Worm (Caenorhabditis elegans): Measurements from ENCODE around the gene F49F1.17.
A peak's percentile ranks its signal among the peaks of the same experiment; 100 is the strongest.

Gene F49F1.17

DNA sequence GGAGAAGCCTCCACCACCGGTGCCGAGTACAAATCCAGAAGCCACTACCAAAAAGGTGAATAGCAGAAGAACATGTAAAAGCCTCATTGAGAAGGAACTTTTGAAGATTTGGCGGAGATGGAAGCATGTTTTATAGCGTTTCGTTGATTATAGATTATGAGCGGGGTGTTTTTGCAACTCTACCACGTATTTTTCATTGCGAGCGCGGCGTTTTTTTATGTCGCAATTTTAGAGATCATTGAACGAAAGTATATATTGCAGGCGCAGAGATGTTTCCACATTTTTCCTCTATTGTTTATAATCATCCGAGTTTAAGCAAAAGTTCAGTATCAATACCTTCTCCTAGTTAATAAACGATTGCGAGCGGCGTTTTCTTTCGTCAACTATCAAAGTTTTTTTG is at the start of gene F49F1.17:
TSS of gene F49F1.17 (minus strand) at position 101 of the 400 bp plus-strand sequence.
- no peak for TF ChIP-seq unc-39 (tag; optimal IDR thresholded peaks at IDR 0.05)
- TF ChIP-seq jun-1 (tag; optimal IDR thresholded peaks at IDR 0.05) = no peak
- TF ChIP-seq nhr-23 (tag; optimal IDR thresholded peaks at IDR 0.05) = no peak
- no peak for TF ChIP-seq ztf-4 (tag; optimal IDR thresholded peaks at IDR 0.05)
- no peak for TF ChIP-seq nhr-43 (tag; optimal IDR thresholded peaks at IDR 0.05; ENCODE audit: poor library complexity, severe bottlenecking)
- TF ChIP-seq ZK546.5 (tag; optimal IDR thresholded peaks at IDR 0.05) = no peak

DNA sequence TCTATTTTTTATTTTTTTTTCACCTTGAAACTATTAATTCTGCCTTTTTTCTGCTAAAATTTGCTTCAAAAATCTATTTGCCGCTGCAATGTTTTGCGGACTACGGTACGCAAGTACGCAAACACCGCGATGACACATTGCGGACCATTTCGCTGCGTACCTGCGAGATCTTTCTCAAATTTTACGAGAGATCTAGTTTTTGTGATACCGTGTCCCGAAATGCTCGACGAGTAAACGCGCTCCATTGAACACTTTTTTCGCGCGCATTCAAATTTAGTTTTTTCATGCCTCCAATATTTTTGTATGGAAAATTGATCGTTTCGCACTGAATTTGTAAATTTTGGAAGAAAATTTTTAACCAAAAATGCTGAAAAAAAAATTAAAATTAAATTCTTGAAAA is 49.1 kb upstream of the F49F1.17 start:
- TF ChIP-seq nhr-43 (tag; optimal IDR thresholded peaks at IDR 0.05; ENCODE audit: poor library complexity, severe bottlenecking) (peak; percentile 11), lin-15B (tag; optimal IDR thresholded peaks at IDR 0.05) (peak; percentile 61)

DNA sequence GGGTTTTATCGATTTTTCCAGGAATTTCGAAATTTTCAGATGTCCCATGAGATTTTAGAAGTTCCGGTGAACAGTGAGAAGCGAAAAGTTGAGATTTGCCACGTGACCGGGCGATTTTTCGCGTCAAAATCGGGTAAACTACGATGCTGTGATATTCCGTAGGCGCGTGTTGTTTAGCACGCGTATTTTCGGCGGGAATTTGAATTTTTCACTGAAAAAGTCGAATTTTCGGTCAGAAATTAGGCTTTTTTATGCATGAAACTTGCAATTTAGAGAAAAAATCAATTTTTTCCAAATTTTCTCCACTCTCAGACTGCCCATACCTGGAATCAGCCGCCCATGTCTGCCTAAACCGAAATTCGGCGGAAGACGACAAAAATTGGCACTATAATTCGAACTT is 42.8 kb upstream of the F49F1.17 start, which contains the start of gene tsen-34:
TSS of gene tsen-34 (plus strand) at position 34 of the 400 bp plus-strand sequence.
- TF ChIP-seq lin-15B (tag; optimal IDR thresholded peaks at IDR 0.05) (no peak), egl-27 (tag; optimal IDR thresholded peaks at IDR 0.05) (no peak), eor-1 (tag; optimal IDR thresholded peaks at IDR 0.05) (no peak), skn-1 (tag; optimal IDR thresholded peaks at IDR 0.05) (no peak), nhr-67 (tag; optimal IDR thresholded peaks at IDR 0.05) (no peak), nhr-76 (tag; optimal IDR thresholded peaks at IDR 0.05) (no peak), elt-3 (tag; optimal IDR thresholded peaks at IDR 0.05) (no peak), nhr-12 (tag; optimal IDR thresholded peaks at IDR 0.05) (no peak), snpc-4 (tag; optimal IDR thresholded peaks at IDR 0.05) (no peak), lsy-12 (tag; optimal IDR thresholded peaks at IDR 0.05) (no peak), mdl-1 (tag; optimal IDR thresholded peaks at IDR 0.05) (no peak), ceh-16 (tag; optimal IDR thresholded peaks at IDR 0.05) (no peak)

DNA sequence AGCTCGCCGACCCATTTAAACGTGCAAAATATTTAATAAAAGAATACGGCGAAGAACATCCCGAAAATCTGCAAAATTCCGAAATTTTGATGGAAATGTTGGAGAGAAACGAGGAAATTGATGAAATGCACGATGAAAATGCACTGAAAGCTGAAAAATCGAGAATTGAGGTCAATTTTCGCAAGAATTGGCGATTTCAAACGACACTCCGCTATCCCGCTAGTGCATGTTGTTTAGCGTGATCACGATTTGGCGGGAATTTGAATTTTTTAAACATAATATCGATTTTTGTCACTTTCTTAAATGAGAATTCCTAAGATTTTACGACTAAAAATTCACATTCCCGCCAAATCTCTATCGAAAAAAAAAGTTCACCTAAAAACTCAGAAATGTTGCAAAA is 41.9 kb upstream of the F49F1.17 start:
- TF ChIP-seq elt-2 (tag; optimal IDR thresholded peaks at IDR 0.05) (no peak), lin-15B (tag; optimal IDR thresholded peaks at IDR 0.05) (peak; percentile 19)

DNA sequence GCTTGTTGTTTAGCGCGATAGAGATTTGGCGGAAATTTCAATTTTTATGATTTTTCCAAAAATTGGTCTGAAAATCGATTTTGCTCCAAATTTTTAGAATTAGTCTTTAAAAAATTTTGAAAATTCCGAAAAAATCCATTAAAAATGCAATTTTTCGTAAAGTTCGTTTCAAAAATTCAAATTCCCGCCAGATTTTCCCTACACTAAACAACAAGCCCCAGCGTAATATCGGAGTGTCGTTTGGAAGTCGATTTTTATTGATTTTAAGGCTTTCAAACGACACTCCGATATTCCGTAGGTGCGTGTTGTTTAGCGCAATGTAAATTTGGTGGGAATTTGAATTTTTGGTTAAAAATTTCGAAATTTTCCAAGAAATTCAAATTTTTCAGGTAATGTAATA is 41.0 kb upstream of the F49F1.17 start:
- TF ChIP-seq skn-1 (tag; optimal IDR thresholded peaks at IDR 0.05) = no peak

DNA sequence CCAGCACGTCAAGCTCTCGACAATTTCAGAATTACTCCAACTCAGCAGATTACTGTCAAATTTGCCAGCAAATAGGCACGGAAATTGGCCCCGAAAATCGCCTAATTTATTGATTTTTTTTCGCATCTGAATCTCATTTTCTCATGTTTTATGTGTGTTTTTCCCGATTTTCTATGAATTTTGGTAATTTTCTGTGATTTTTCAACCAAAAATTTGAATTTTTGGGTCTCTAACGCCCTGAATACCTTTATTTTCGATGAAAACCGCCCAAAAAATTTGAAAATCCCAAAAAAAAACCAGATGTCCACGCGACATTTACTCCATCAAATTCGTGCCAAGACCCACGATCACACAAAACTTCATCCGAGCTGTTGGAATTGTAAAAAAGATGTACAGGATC is 40.4 kb upstream of the F49F1.17 start, which contains the start of gene dnj-15:
TSS of gene dnj-15 (plus strand) at position 301 of the 400 bp plus-strand sequence.
- no peak for TF ChIP-seq egl-5 (tag; optimal IDR thresholded peaks at IDR 0.05)
- no peak for TF ChIP-seq nhr-237 (tag; optimal IDR thresholded peaks at IDR 0.05)
- TF ChIP-seq ceh-28 (tag; optimal IDR thresholded peaks at IDR 0.05) = no peak
- TF ChIP-seq pha-4 (tag; optimal IDR thresholded peaks at IDR 0.05) = no peak
- no peak for TF ChIP-seq nhr-25 (tag; optimal IDR thresholded peaks at IDR 0.05)
- TF ChIP-seq ceh-9 (tag; optimal IDR thresholded peaks at IDR 0.05) = no peak
- no peak for TF ChIP-seq hmg-11 (tag; optimal IDR thresholded peaks at IDR 0.05)
- no peak for TF ChIP-seq elt-2 (tag; optimal IDR thresholded peaks at IDR 0.05)
- TF ChIP-seq ceh-16 (tag; optimal IDR thresholded peaks at IDR 0.05) = no peak
- TF ChIP-seq ztf-11 (tag; optimal IDR thresholded peaks at IDR 0.05) = no peak
- no peak for TF ChIP-seq fos-1 (tag; optimal IDR thresholded peaks at IDR 0.05)
- TF ChIP-seq elt-3 (tag; optimal IDR thresholded peaks at IDR 0.05) = no peak
- no peak for TF ChIP-seq mml-1 (tag; optimal IDR thresholded peaks at IDR 0.05)
- TF ChIP-seq nhr-23 (tag; optimal IDR thresholded peaks at IDR 0.05) = no peak
- no peak for TF ChIP-seq lsy-12 (tag; optimal IDR thresholded peaks at IDR 0.05)
- TF ChIP-seq nhr-43 (tag; optimal IDR thresholded peaks at IDR 0.05; ENCODE audit: poor library complexity, severe bottlenecking) = no peak
- no peak for TF ChIP-seq nhr-12 (tag; optimal IDR thresholded peaks at IDR 0.05)
- TF ChIP-seq nhr-28 (tag; optimal IDR thresholded peaks at IDR 0.05) = no peak

DNA sequence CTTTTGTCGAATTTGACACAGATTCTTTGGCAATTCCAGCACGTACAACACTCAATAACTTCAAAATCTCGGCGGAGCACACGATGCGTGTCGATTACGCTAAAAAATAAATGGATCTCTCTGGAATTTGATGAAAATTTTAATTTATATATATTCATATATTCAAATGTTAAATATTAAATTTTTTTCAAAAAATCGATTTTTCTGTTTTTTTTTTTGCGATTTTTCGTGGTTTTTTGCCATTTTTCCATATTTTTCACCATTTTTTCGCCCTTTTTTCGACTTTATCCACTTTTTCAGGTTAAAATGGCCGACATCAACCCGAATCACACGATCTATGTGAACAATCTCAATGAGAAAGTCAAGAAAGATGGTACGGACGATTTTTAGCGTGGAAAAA is 38.1 kb upstream of the F49F1.17 start, which contains the start of gene rnp-3:
TSS of gene rnp-3 (plus strand) at position 301 of the 400 bp plus-strand sequence.
- no peak for TF ChIP-seq fkh-2 (tag; optimal IDR thresholded peaks at IDR 0.05)
- TF ChIP-seq R02D3.7 (tag; optimal IDR thresholded peaks at IDR 0.05) = no peak
- no peak for TF ChIP-seq tbx-2 (tag; optimal IDR thresholded peaks at IDR 0.05)
- no peak for TF ChIP-seq nhr-43 (tag; optimal IDR thresholded peaks at IDR 0.05; ENCODE audit: poor library complexity, severe bottlenecking)
- no peak for TF ChIP-seq nhr-67 (tag; optimal IDR thresholded peaks at IDR 0.05)
- TF ChIP-seq zag-1 (tag; optimal IDR thresholded peaks at IDR 0.05) = no peak
- TF ChIP-seq pha-4 (tag; optimal IDR thresholded peaks at IDR 0.05) = no peak
- no peak for TF ChIP-seq ceh-82 (tag; optimal IDR thresholded peaks at IDR 0.05)
- no peak for TF ChIP-seq egl-5 (tag; optimal IDR thresholded peaks at IDR 0.05)
- TF ChIP-seq nhr-28 (tag; optimal IDR thresholded peaks at IDR 0.05) = no peak
- TF ChIP-seq snpc-4 (tag; optimal IDR thresholded peaks at IDR 0.05) = no peak
- no peak for TF ChIP-seq daf-12 (tag; optimal IDR thresholded peaks at IDR 0.05)
- TF ChIP-seq ZK546.5 (tag; optimal IDR thresholded peaks at IDR 0.05) = no peak
- TF ChIP-seq ama-1 (optimal IDR thresholded peaks at IDR 0.05) = no peak
